Worm (Caenorhabditis elegans) whole organism, L2 larva: Measurements from ENCODE around the gene F11G11.13.

Experiments used
- C34F6.9 ChIP-seq: fragments of 150-350 bp; optimal IDR thresholded peaks from 2 replicates; lab custom pipeline; 2014; ENCODE audit warnings: missing biosample characterization, missing genetic modification characterization
- F13H6.1 ChIP-seq: sonication (generic microtip); optimal IDR thresholded peaks from 2 replicates; lab custom pipeline; 2016; ENCODE audit warnings: missing genetic modification characterization, missing compliant biosample characterization
- Y55F3AM.14 ChIP-seq: fragments of 200-800 bp; sonication (Bioruptor generic); optimal IDR thresholded peaks from 2 replicates; lab custom pipeline; 2018; ENCODE audit warnings: mild to moderate bottlenecking, missing genetic modification characterization, missing compliant biosample characterization
- ZK546.5 ChIP-seq: sonication (generic microtip); optimal IDR thresholded peaks from 2 replicates; lab custom pipeline; 2017; ENCODE audit warnings: missing biosample characterization, missing genetic modification characterization
- alr-1 ChIP-seq: fragments of 150-350 bp; optimal IDR thresholded peaks from 2 replicates; lab custom pipeline; 2014; ENCODE audit warnings: missing biosample characterization, missing genetic modification characterization
- aly-2 ChIP-seq: fragments of 150-350 bp; optimal IDR thresholded peaks from 2 replicates; lab custom pipeline; 2014; ENCODE audit warnings: missing biosample characterization, missing genetic modification characterization
- ama-1 ChIP-seq: fragments of 150-350 bp; optimal IDR thresholded peaks from 2 replicates; lab custom pipeline; 2018; ENCODE audit warnings: inconsistent platforms
- blmp-1 ChIP-seq: sonication (generic microtip); optimal IDR thresholded peaks from 2 replicates; lab custom pipeline; 2017; ENCODE audit warnings: missing genetic modification characterization, mild to moderate bottlenecking, missing compliant biosample characterization, antibody characterized with exemption, moderate library complexity; ENCODE audit not compliant: insufficient read depth
- ceh-16 ChIP-seq: fragments of 150-350 bp; optimal IDR thresholded peaks from 2 replicates; lab custom pipeline; 2014; ENCODE audit warnings: missing biosample characterization, missing genetic modification characterization
- crh-2 ChIP-seq: sonication (generic microtip); optimal IDR thresholded peaks from 2 replicates; lab custom pipeline; 2017; ENCODE audit warnings: missing biosample characterization, missing genetic modification characterization
- dmd-4 ChIP-seq: sonication (generic microtip); optimal IDR thresholded peaks from 2 replicates; lab custom pipeline; 2017; ENCODE audit warnings: missing biosample characterization, missing genetic modification characterization
- egl-27 ChIP-seq: sonication (generic microtip); optimal IDR thresholded peaks from 3 replicates; lab custom pipeline; 2017; ENCODE audit warnings: missing biosample characterization, missing genetic modification reagents, missing genetic modification characterization
- elt-1 ChIP-seq: fragments of 150-350 bp; optimal IDR thresholded peaks from 2 replicates; lab custom pipeline; 2014; ENCODE audit warnings: missing biosample characterization, missing genetic modification characterization
- elt-3 ChIP-seq: sonication (generic microtip); optimal IDR thresholded peaks from 2 replicates; lab custom pipeline; 2017; ENCODE audit warnings: missing biosample characterization, missing genetic modification characterization
- fos-1 ChIP-seq: fragments of 150-350 bp; optimal IDR thresholded peaks from 2 replicates; lab custom pipeline; 2014; ENCODE audit warnings: missing biosample characterization, missing genetic modification characterization
- gmeb-1 ChIP-seq: fragments of 150-350 bp; optimal IDR thresholded peaks from 2 replicates; lab custom pipeline; 2014; ENCODE audit warnings: missing biosample characterization, missing genetic modification characterization
- lin-11 ChIP-seq: fragments of 150-350 bp; sonication (generic microtip); optimal IDR thresholded peaks from 2 replicates; lab custom pipeline; 2014; ENCODE audit warnings: missing biosample characterization, missing genetic modification characterization, inconsistent platforms, mixed read lengths
- lin-39 ChIP-seq: fragments of 150-350 bp; optimal IDR thresholded peaks from 2 replicates; lab custom pipeline; 2014; ENCODE audit warnings: missing biosample characterization, missing genetic modification reagents, missing genetic modification characterization
- lsy-2 ChIP-seq, 2 experiments: fragments of 150-350 bp in 1 of 2; sonication (generic microtip) in 1 of 2; optimal IDR thresholded peaks; 2 replicates each; lab custom pipeline; 2014 to 2017; ENCODE audit warnings: missing biosample characterization in 2 of 2, missing genetic modification characterization in 2 of 2
- mbf-1 ChIP-seq: sonication (generic microtip); optimal IDR thresholded peaks from 2 replicates; lab custom pipeline; 2017; ENCODE audit warnings: missing biosample characterization, missing genetic modification characterization
- mdl-1 ChIP-seq, 2 experiments: fragments of 150-350 bp in 1 of 2; sonication (generic microtip) in 1 of 2; optimal IDR thresholded peaks; 2 replicates each; lab custom pipeline; 2017; ENCODE audit warnings: missing biosample characterization in 2 of 2, missing genetic modification characterization in 2 of 2
- nhr-11 ChIP-seq: fragments of 150-350 bp; optimal IDR thresholded peaks from 2 replicates; lab custom pipeline; 2014; ENCODE audit warnings: missing biosample characterization, missing genetic modification characterization
- nhr-12 ChIP-seq: fragments of 150-350 bp; optimal IDR thresholded peaks from 2 replicates; lab custom pipeline; 2014; ENCODE audit warnings: missing biosample characterization, missing genetic modification characterization
- nhr-129 ChIP-seq: fragments of 150-350 bp; optimal IDR thresholded peaks from 2 replicates; lab custom pipeline; 2014; ENCODE audit warnings: missing biosample characterization, missing genetic modification characterization
- nhr-21 ChIP-seq: fragments of 150-350 bp; optimal IDR thresholded peaks from 2 replicates; lab custom pipeline; 2014; ENCODE audit warnings: missing biosample characterization, missing genetic modification characterization
- nhr-25 ChIP-seq: fragments of 150-350 bp; sonication (generic microtip); optimal IDR thresholded peaks from 3 replicates; lab custom pipeline; 2014; ENCODE audit warnings: missing biosample characterization, missing genetic modification characterization
- nhr-6 ChIP-seq: fragments of 150-350 bp; optimal IDR thresholded peaks from 2 replicates; lab custom pipeline; 2014; ENCODE audit warnings: missing biosample characterization, missing genetic modification characterization
- nhr-77 ChIP-seq: fragments of 150-350 bp; optimal IDR thresholded peaks from 2 replicates; lab custom pipeline; 2014; ENCODE audit warnings: missing biosample characterization, missing genetic modification characterization
- peb-1 ChIP-seq: fragments of 150-350 bp; optimal IDR thresholded peaks from 2 replicates; lab custom pipeline; 2014; ENCODE audit warnings: missing biosample characterization, missing genetic modification characterization
- sem-4 ChIP-seq: fragments of 150-350 bp; optimal IDR thresholded peaks from 2 replicates; lab custom pipeline; 2014; ENCODE audit warnings: missing biosample characterization, missing genetic modification reagents, missing genetic modification characterization
- skn-1 ChIP-seq: sonication (generic microtip); optimal IDR thresholded peaks from 2 replicates; lab custom pipeline; 2017; ENCODE audit warnings: missing biosample characterization, missing genetic modification characterization
- sma-3 ChIP-seq: sonication (generic microtip); optimal IDR thresholded peaks from 2 replicates; lab custom pipeline; 2016; ENCODE audit warnings: missing genetic modification reagents, missing genetic modification characterization, missing compliant biosample characterization
- sma-9 ChIP-seq, 2 experiments: fragments of 150-350 bp in 1 of 2; sonication (generic microtip) in 1 of 2; optimal IDR thresholded peaks; 2 replicates each; lab custom pipeline; 2014 to 2016; ENCODE audit warnings: missing genetic modification characterization in 2 of 2, mild to moderate bottlenecking in 1 of 2, missing biosample characterization in 1 of 2, missing compliant biosample characterization in 1 of 2, missing genetic modification reagents in 1 of 2, moderate library complexity in 1 of 2
- unc-55 ChIP-seq: fragments of 150-350 bp; sonication (generic microtip); optimal IDR thresholded peaks from 3 replicates; lab custom pipeline; 2014; ENCODE audit warnings: missing biosample characterization, missing genetic modification reagents, missing genetic modification characterization
- unc-62 ChIP-seq: fragments of 150-350 bp; optimal IDR thresholded peaks from 2 replicates; lab custom pipeline; 2014; ENCODE audit warnings: missing biosample characterization, missing genetic modification reagents, missing genetic modification characterization
- ztf-11 ChIP-seq: sonication (generic microtip); optimal IDR thresholded peaks from 2 replicates; lab custom pipeline; 2017; ENCODE audit warnings: missing biosample characterization, missing genetic modification characterization

The F11G11.13 gene

ce11 chrII:4888527-4889487 lies 12.8 kb upstream of the F11G11.13 start, which contains the start of gene pgm-1:
Gene pgm-1 (plus strand): TSS chrII:4889437.
- peak; percentile 33 for TF ChIP-seq nhr-129 (tag; lab: Kevin White, UChicago)
- peak; percentile 53 for TF ChIP-seq crh-2 (tag; lab: Kevin White, UChicago)
- TF ChIP-seq fos-1 (tag; lab: Kevin White, UChicago), result peak; percentile 15
- peak; percentile 9 for TF ChIP-seq unc-55 (GFP tag; lab: Kevin White, UChicago)
- peak; percentile 45 for TF ChIP-seq sma-9 (GFP tag; optimal IDR thresholded peaks at IDR 0.05; lab: Kevin White, UChicago)
- TF ChIP-seq sma-9 (tag; optimal IDR thresholded peaks at IDR 0.05; lab: Kevin White, UChicago), result no peak
- TF ChIP-seq C34F6.9 (tag; lab: Kevin White, UChicago), result peak; percentile 70
- TF ChIP-seq F13H6.1 (tag; lab: Kevin White, UChicago), result peak; percentile 52
- no peak for TF ChIP-seq peb-1 (tag; lab: Kevin White, UChicago)
- no peak for TF ChIP-seq gmeb-1 (tag; lab: Kevin White, UChicago)
- no peak for TF ChIP-seq lin-39
- peak; percentile 50 for TF ChIP-seq ama-1 (lab: Kevin White, UChicago)
- no peak for TF ChIP-seq skn-1 (tag; lab: Kevin White, UChicago)
- peak in 1 of 2 experiments; percentile 23 for TF ChIP-seq lsy-2 (tag; optimal IDR thresholded peaks at IDR 0.05; lab: Kevin White, UChicago)

DNA sequence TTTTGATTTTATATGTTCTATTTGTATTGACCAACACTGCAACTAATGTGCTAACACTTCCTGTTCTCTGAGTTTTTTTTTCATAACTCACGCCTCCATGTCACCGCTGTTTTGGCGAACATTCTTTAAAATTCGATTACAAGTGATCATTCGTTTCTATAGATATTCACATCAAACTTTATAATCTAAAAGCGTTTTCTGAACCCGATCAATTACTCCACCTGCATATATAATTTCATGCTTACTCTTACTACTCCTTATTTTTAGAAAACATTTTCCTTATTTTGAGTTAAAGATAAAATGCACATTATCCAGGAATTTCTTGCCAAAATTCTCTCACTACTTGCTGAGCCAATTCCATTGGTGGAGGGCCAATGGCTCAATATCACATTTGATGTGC lies 10.0 kb upstream of the F11G11.13 start, which contains the start of gene R05F9.7:
Gene R05F9.7 (plus strand): TSS at position 301 of the 400 bp plus-strand sequence.
- TF ChIP-seq sma-9 (GFP tag; optimal IDR thresholded peaks at IDR 0.05; lab: Kevin White, UChicago), result no peak
- TF ChIP-seq sma-9 (tag; optimal IDR thresholded peaks at IDR 0.05; lab: Kevin White, UChicago), result no peak
- no peak for TF ChIP-seq sem-4
- TF ChIP-seq mdl-1 (tag; optimal IDR thresholded peaks at IDR 0.05; lab: Kevin White, UChicago), result no peak
- TF ChIP-seq nhr-6 (tag; lab: Kevin White, UChicago), result no peak
- TF ChIP-seq lin-11 (tag; lab: Kevin White, UChicago), result no peak
- TF ChIP-seq aly-2 (tag; lab: Kevin White, UChicago), result no peak
- TF ChIP-seq ZK546.5, result no peak
- no peak for TF ChIP-seq unc-62
- TF ChIP-seq blmp-1 (tag; lab: Kevin White, UChicago), result no peak
- TF ChIP-seq egl-27 (tag; lab: Kevin White, UChicago), result no peak
- TF ChIP-seq alr-1 (tag; lab: Kevin White, UChicago), result no peak
- no peak for TF ChIP-seq mbf-1 (tag; lab: Kevin White, UChicago)

DNA sequence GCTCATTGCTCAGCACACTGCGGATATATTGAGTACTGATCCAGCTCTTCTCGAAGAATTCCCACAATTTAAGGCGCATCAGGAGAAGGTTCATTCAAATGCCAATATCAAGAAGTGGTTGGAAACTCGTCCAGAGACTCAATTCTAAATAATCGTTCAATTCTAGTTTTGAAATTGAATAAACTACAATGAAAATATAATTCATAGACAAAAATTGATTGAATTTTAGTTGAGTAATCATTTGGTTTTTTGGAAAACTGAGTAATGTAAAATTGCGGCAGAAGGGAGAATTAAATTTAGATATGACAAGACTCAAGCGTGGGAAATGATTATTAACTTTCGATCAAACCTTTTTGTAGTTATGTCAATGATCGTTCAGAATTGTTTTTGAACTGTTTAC lies 8.4 kb upstream of the F11G11.13 start:
- no peak for TF ChIP-seq nhr-12 (tag; lab: Kevin White, UChicago)
- TF ChIP-seq nhr-77 (tag; lab: Kevin White, UChicago), result no peak
- no peak for TF ChIP-seq elt-3 (tag; lab: Kevin White, UChicago)
- no peak for TF ChIP-seq sma-3 (GFP tag; lab: Kevin White, UChicago)

DNA sequence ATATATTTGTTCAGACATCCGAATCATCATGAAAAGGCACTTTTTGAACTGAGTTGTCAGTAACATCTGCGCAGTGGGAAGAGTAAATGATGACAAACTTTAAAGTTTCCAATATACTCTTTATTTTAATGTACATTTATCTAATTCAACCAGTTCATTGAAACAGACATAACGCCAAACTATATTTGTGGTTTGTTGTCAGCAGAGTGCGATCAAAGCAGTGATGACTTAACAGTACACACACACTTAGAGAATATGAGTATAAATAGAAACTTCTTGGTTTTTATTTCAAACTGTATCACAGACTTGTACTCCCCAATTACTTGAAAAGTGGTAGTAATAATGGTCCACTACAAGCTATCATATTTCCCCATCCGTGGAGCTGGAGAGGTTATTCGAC lies 7.4 kb upstream of the F11G11.13 start, which contains the start of gene gst-8:
Gene gst-8 (plus strand): TSS at position 301 of the 400 bp plus-strand sequence.
- TF ChIP-seq gmeb-1 (tag; lab: Kevin White, UChicago) (no peak), dmd-4 (tag; lab: Kevin White, UChicago) (no peak), lin-11 (tag; lab: Kevin White, UChicago) (no peak), elt-1 (tag; lab: Kevin White, UChicago) (no peak), skn-1 (tag; lab: Kevin White, UChicago) (peak; percentile 56), mdl-1 (tag; optimal IDR thresholded peaks at IDR 0.05; lab: Kevin White, UChicago) (no peak), nhr-21 (no peak), ZK546.5 (no peak)

- TF ChIP-seq nhr-11 (tag; lab: Kevin White, UChicago) (no peak), sma-9 (GFP tag; optimal IDR thresholded peaks at IDR 0.05; lab: Kevin White, UChicago) (no peak), sma-9 (tag; optimal IDR thresholded peaks at IDR 0.05; lab: Kevin White, UChicago) (no peak), ztf-11 (tag; lab: Kevin White, UChicago) (no peak), Y55F3AM.14 (no peak), nhr-25 (tag; lab: Kevin White, UChicago) (peak; percentile 38), crh-2 (tag; lab: Kevin White, UChicago) (peak; percentile 1), ceh-16 (tag; lab: Kevin White, UChicago) (no peak), alr-1 (tag; lab: Kevin White, UChicago) (no peak), lsy-2 (tag; optimal IDR thresholded peaks at IDR 0.05; lab: Kevin White, UChicago) (no peak), nhr-12 (tag; lab: Kevin White, UChicago) (no peak), fos-1 (tag; lab: Kevin White, UChicago) (no peak), peb-1 (tag; lab: Kevin White, UChicago) (no peak)
These were observed 6.5 kb upstream of the F11G11.13 start for ce11 chrII:4882498-4882897.
